Worm (Caenorhabditis elegans) whole organism, L4 larva: ENCODE data around the gene srh-34.
A peak's percentile ranks its signal among the peaks of the same experiment; 100 is the strongest.

Experiments used
- F10B5.3 ChIP-seq: sonication (generic microtip); optimal IDR thresholded peaks from 2 replicates; lab custom pipeline; 2016; ENCODE audit warnings: mild to moderate bottlenecking, missing genetic modification characterization, missing compliant biosample characterization
- F49E8.2 ChIP-seq: sonication (generic microtip); optimal IDR thresholded peaks from 2 replicates; lab custom pipeline; 2016; ENCODE audit warnings: missing compliant biosample characterization, mild to moderate bottlenecking, missing genetic modification characterization, borderline replicate concordance
- Y5F2A.4 ChIP-seq: fragments of 200-800 bp; sonication (Bioruptor generic); optimal IDR thresholded peaks from 2 replicates; lab custom pipeline; 2018; ENCODE audit warnings: mild to moderate bottlenecking, missing genetic modification characterization, missing compliant biosample characterization
- ZK337.2 ChIP-seq: fragments of 200-800 bp; sonication (Bioruptor generic); IDR thresholded peaks from 2 replicates; pipeline ENCODE4 v1.3.6; 2022; ENCODE audit warnings: missing genetic modification reagents, missing genetic modification characterization, missing compliant biosample characterization
- ZK546.5 ChIP-seq, 2 experiments: sonication (generic microtip); optimal IDR thresholded peaks; 2 replicates each; lab custom pipeline; 2017; ENCODE audit warnings: missing biosample characterization in 2 of 2, missing genetic modification characterization in 2 of 2
- aha-1 ChIP-seq: fragments of 150-350 bp; peaks from one replicate; lab custom pipeline; 2014; ENCODE audit warnings: missing biosample characterization, missing genetic modification characterization
- attf-4 ChIP-seq: sonication (generic microtip); optimal IDR thresholded peaks from 3 replicates; lab custom pipeline; 2017; ENCODE audit warnings: missing biosample characterization, missing genetic modification characterization
- ceh-44 ChIP-seq: fragments of 200-800 bp; sonication (Bioruptor generic); IDR thresholded peaks from 2 replicates; pipeline ENCODE4 v1.3.6; 2022; ENCODE audit warnings: missing genetic modification reagents, missing genetic modification characterization, missing compliant biosample characterization
- ctbp-1 ChIP-seq: fragments of 200-800 bp; sonication (Bioruptor generic); IDR thresholded peaks from 2 replicates; pipeline ENCODE4 v1.3.6; 2022; ENCODE audit warnings: missing genetic modification reagents, missing genetic modification characterization, missing compliant biosample characterization
- daf-16 ChIP-seq, 3 experiments: sonication (generic microtip); optimal IDR thresholded peaks; 2 replicates each; lab custom pipeline; 2016 to 2017; ENCODE audit warnings: missing genetic modification characterization in 3 of 3, missing genetic modification reagents in 3 of 3, mild to moderate bottlenecking in 2 of 3, missing compliant biosample characterization in 2 of 3, missing biosample characterization in 1 of 3, moderate library complexity in 1 of 3
- daf-19 ChIP-seq: fragments of 200-800 bp; sonication (Bioruptor generic); conservative IDR thresholded peaks from 2 replicates; pipeline ENCODE4 v1.3.6; 2022; ENCODE audit warnings: missing genetic modification characterization, missing compliant biosample characterization
- dmd-6 ChIP-seq: fragments of 200-800 bp; sonication (Bioruptor generic); IDR thresholded peaks from 2 replicates; pipeline ENCODE4 v1.3.6; 2022; ENCODE audit warnings: missing genetic modification reagents, missing genetic modification characterization, missing compliant biosample characterization
- dmd-8 ChIP-seq: fragments of 200-800 bp; sonication (Bioruptor generic); IDR thresholded peaks from 2 replicates; pipeline ENCODE4 v1.3.6; 2022; ENCODE audit warnings: missing genetic modification characterization, missing compliant biosample characterization
- dpl-1 ChIP-seq: fragments of 150-350 bp; optimal IDR thresholded peaks from 2 replicates; lab custom pipeline; 2014; ENCODE audit warnings: missing biosample characterization, missing genetic modification reagents, missing genetic modification characterization
- dve-1 ChIP-seq: sonication (generic microtip); optimal IDR thresholded peaks from 2 replicates; lab custom pipeline; 2017; ENCODE audit warnings: antibody characterized with exemption, mild to moderate bottlenecking, missing genetic modification characterization, missing compliant biosample characterization; ENCODE audit not compliant: insufficient read depth
- fkh-10 ChIP-seq: fragments of 150-350 bp; optimal IDR thresholded peaks from 2 replicates; lab custom pipeline; 2014; ENCODE audit warnings: missing biosample characterization, missing genetic modification reagents, missing genetic modification characterization
- fos-1 ChIP-seq: fragments of 150-350 bp; optimal IDR thresholded peaks from 2 replicates; lab custom pipeline; 2014; ENCODE audit warnings: missing biosample characterization, missing genetic modification characterization
- hlh-11 ChIP-seq: fragments of 200-800 bp; sonication (Bioruptor generic); optimal IDR thresholded peaks from 2 replicates; lab custom pipeline; 2018; ENCODE audit warnings: mild to moderate bottlenecking, missing genetic modification characterization, missing compliant biosample characterization
- hlh-30 ChIP-seq: sonication (generic microtip); optimal IDR thresholded peaks from 2 replicates; lab custom pipeline; 2017; ENCODE audit warnings: antibody characterized with exemption, mild to moderate bottlenecking, missing genetic modification characterization, missing compliant biosample characterization; ENCODE audit not compliant: insufficient read depth
- lin-13 ChIP-seq: fragments of 150-350 bp; optimal IDR thresholded peaks from 2 replicates; lab custom pipeline; 2014; ENCODE audit warnings: missing biosample characterization, missing genetic modification reagents, missing genetic modification characterization
- lin-39 ChIP-seq: fragments of 150-350 bp; optimal IDR thresholded peaks from 2 replicates; lab custom pipeline; 2014; ENCODE audit warnings: missing biosample characterization, missing genetic modification reagents, missing genetic modification characterization
- lsy-2 ChIP-seq, 2 experiments: fragments of 150-350 bp in 1 of 2; sonication (generic microtip) in 1 of 2; optimal IDR thresholded peaks; 2 replicates each; lab custom pipeline; 2014 to 2017; ENCODE audit warnings: missing biosample characterization in 2 of 2, missing genetic modification characterization in 2 of 2
- mdl-1 ChIP-seq, 2 experiments: fragments of 150-350 bp in 1 of 2; sonication (generic microtip) in 1 of 2; optimal IDR thresholded peaks; 2 replicates each; lab custom pipeline; 2014 to 2017; ENCODE audit warnings: missing biosample characterization in 2 of 2, missing genetic modification characterization in 2 of 2
- mep-1 ChIP-seq: fragments of 150-350 bp; sonication (generic microtip); optimal IDR thresholded peaks from 3 replicates; lab custom pipeline; 2014; ENCODE audit warnings: missing biosample characterization, missing genetic modification characterization
- mes-2 ChIP-seq: sonication (generic microtip); optimal IDR thresholded peaks from 2 replicates; lab custom pipeline; 2016; ENCODE audit warnings: missing genotype, mild to moderate bottlenecking, missing genetic modification characterization, missing compliant biosample characterization; ENCODE audit not compliant: poor library complexity, severe bottlenecking
- nhr-102 ChIP-seq: sonication (generic microtip); optimal IDR thresholded peaks from 2 replicates; lab custom pipeline; 2016; ENCODE audit warnings: mild to moderate bottlenecking, missing genetic modification characterization, moderate library complexity, missing compliant biosample characterization
- nhr-111 ChIP-seq: fragments of 200-800 bp; sonication (Bioruptor generic); optimal IDR thresholded peaks from 2 replicates; lab custom pipeline; 2018; ENCODE audit warnings: mild to moderate bottlenecking, missing genetic modification characterization, missing compliant biosample characterization
- nhr-28 ChIP-seq: fragments of 150-350 bp; optimal IDR thresholded peaks from 2 replicates; lab custom pipeline; 2014; ENCODE audit warnings: missing biosample characterization, missing genetic modification characterization
- nhr-48 ChIP-seq: sonication (generic microtip); optimal IDR thresholded peaks from 2 replicates; lab custom pipeline; 2016; ENCODE audit warnings: mild to moderate bottlenecking, missing genetic modification characterization, missing compliant biosample characterization
- nhr-77 ChIP-seq: fragments of 150-350 bp; optimal IDR thresholded peaks from 2 replicates; lab custom pipeline; 2014; ENCODE audit warnings: missing biosample characterization, missing genetic modification characterization
- pha-4 ChIP-seq, 2 experiments: fragments of 150-350 bp in 1 of 2; fragments of 200-800 bp in 1 of 2; sonication (Bioruptor generic) in 1 of 2; IDR thresholded peaks in 1 of 2; optimal IDR thresholded peaks in 1 of 2; 2 replicates each; pipeline versions ENCODE4 v1.3.6 to Lab custom; 2014 to 2022; ENCODE audit warnings: missing genetic modification characterization in 2 of 2, missing genetic modification reagents in 2 of 2, missing biosample characterization in 1 of 2, missing compliant biosample characterization in 1 of 2
- php-3 ChIP-seq: fragments of 200-800 bp; sonication (Bioruptor generic); IDR thresholded peaks from 2 replicates; pipeline ENCODE4 v1.3.6; 2022; ENCODE audit warnings: missing genetic modification reagents, missing genetic modification characterization, missing compliant biosample characterization
- pqm-1 ChIP-seq: sonication (generic microtip); optimal IDR thresholded peaks from 2 replicates; lab custom pipeline; 2017; ENCODE audit warnings: missing biosample characterization, missing genetic modification characterization
- rbr-2 ChIP-seq: sonication (generic microtip); optimal IDR thresholded peaks from 2 replicates; lab custom pipeline; 2016; ENCODE audit warnings: missing genotype, missing genetic modification characterization, missing compliant biosample characterization
- skn-1 ChIP-seq: fragments of 150-350 bp; optimal IDR thresholded peaks from 2 replicates; lab custom pipeline; 2014; ENCODE audit warnings: missing biosample characterization, missing genetic modification characterization
- snpc-1.2 ChIP-seq: fragments of 200-800 bp; sonication (Bioruptor generic); IDR thresholded peaks from 2 replicates; pipeline ENCODE4 v1.3.6; 2022; ENCODE audit warnings: missing genetic modification reagents, missing genetic modification characterization, missing compliant biosample characterization
- tag-97 ChIP-seq: fragments of 200-800 bp; sonication (Bioruptor generic); IDR thresholded peaks from 2 replicates; pipeline ENCODE4 v1.3.6; 2022; ENCODE audit warnings: missing genetic modification characterization, missing compliant biosample characterization
- unc-62 ChIP-seq, 3 experiments: fragments of 150-350 bp in 1 of 3; sonication (generic microtip); optimal IDR thresholded peaks in 2 of 3; peaks in 1 of 3; 1 replicate in 1 of 3; 2 replicates in 2 of 3; lab custom pipeline; 2014 to 2017; ENCODE audit warnings: missing biosample characterization in 3 of 3, missing genetic modification characterization in 3 of 3, missing genetic modification reagents in 3 of 3, missing genotype in 1 of 3
- zag-1 ChIP-seq: fragments of 150-350 bp; optimal IDR thresholded peaks from 2 replicates; lab custom pipeline; 2014; ENCODE audit warnings: missing biosample characterization, missing genetic modification characterization
- zip-11 ChIP-seq: fragments of 200-800 bp; sonication (Bioruptor generic); IDR thresholded peaks from 2 replicates; pipeline ENCODE4 v1.3.6; 2022; ENCODE audit warnings: missing genetic modification characterization, missing compliant biosample characterization
- ztf-7 ChIP-seq: fragments of 150-350 bp; optimal IDR thresholded peaks from 2 replicates; lab custom pipeline; 2014; ENCODE audit warnings: missing biosample characterization, missing genetic modification characterization

The srh-34 gene

DNA sequence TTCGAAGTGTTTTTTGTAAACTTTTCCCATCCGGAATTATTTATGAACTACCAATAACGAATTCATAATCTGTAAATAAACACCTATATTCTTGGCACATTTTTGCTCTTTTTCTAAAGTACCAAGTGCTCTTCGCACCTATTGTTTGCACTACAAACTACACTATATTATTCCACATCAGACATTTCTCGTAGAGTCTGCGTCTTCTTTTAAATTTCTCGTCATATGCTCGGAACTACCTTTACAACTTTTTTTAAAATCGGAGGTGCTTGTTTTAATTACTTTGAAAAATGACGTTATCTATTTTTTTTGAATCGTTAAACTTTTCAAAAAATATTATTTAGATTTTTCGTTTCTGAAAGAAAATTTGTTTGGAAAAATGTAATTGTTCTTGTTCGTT lies 18.3 kb upstream of the srh-34 start, which contains the start of gene nhr-201:
TSS of gene nhr-201 (plus strand) at position 29 of the 400 bp plus-strand sequence.
- TF ChIP-seq nhr-28 (tag; lab: Kevin White, UChicago) (peak; percentile 95), hlh-30 (tag; lab: Kevin White, UChicago) (peak; percentile 59), aha-1 (tag; lab: Kevin White, UChicago) (no peak), daf-16 (GFP tag; optimal IDR thresholded peaks at IDR 0.05; lab: Kevin White, UChicago) (no peak), daf-16 (tag; optimal IDR thresholded peaks at IDR 0.05; lab: Kevin White, UChicago) (peak; percentile 60), attf-4 (no peak), snpc-1.2 (GFP tag; lab: Robert Waterston, UW) (no peak), mep-1 (peak; percentile 18), ZK337.2 (GFP tag; lab: Robert Waterston, UW) (no peak), lsy-2 (tag; optimal IDR thresholded peaks at IDR 0.05; lab: Kevin White, UChicago) (peak in 1 of 2 experiments; percentile 25), nhr-48 (tag; lab: Kevin White, UChicago) (peak; percentile 3), ceh-44 (GFP tag; lab: Robert Waterston, UW) (no peak), dmd-6 (GFP tag; lab: Robert Waterston, UW) (peak; percentile 46; the same call in 1 of the 2 replicates), dve-1 (tag; lab: Kevin White, UChicago) (peak; percentile 64), skn-1 (tag; lab: Kevin White, UChicago) (no peak)

ce11 chrV:462263-462662 lies 15.8 kb upstream of the srh-34 start, which contains the start of gene nhr-202:
TSS of gene nhr-202 (plus strand) at chrV:462588.
- TF ChIP-seq nhr-28 (tag; lab: Kevin White, UChicago) (peak; percentile 100), mep-1 (peak; percentile 32), hlh-11 (tag; lab: Kevin White, UChicago) (peak; percentile 47), nhr-111 (GFP tag; lab: Kevin White, UChicago) (no peak), ztf-7 (tag; lab: Kevin White, UChicago) (peak; percentile 76), dve-1 (tag; lab: Kevin White, UChicago) (peak; percentile 58), pha-4 (GFP tag; IDR thresholded peaks at IDR 0.05; lab: Robert Waterston, UW) (no peak), pha-4 (tag; optimal IDR thresholded peaks at IDR 0.05; lab: Kevin White, UChicago) (no peak), nhr-102 (tag; lab: Kevin White, UChicago) (peak; percentile 43), lsy-2 (tag; optimal IDR thresholded peaks at IDR 0.05; lab: Kevin White, UChicago) (peak in 1 of 2 experiments; percentile 16), nhr-77 (tag; lab: Kevin White, UChicago) (peak; percentile 86), pqm-1 (tag; lab: Kevin White, UChicago) (peak; percentile 24), hlh-30 (tag; lab: Kevin White, UChicago) (peak; percentile 12), unc-62 (GFP tag; optimal IDR thresholded peaks at IDR 0.05 in 1 of 2; lab: Kevin White, UChicago) (no peak), unc-62 (tag; optimal IDR thresholded peaks at IDR 0.05; lab: Kevin White, UChicago) (no peak), daf-16 (GFP tag; optimal IDR thresholded peaks at IDR 0.05; lab: Kevin White, UChicago) (no peak), daf-16 (tag; optimal IDR thresholded peaks at IDR 0.05; lab: Kevin White, UChicago) (peak; percentile 59), Y5F2A.4 (no peak), nhr-48 (tag; lab: Kevin White, UChicago) (peak; percentile 35), ZK546.5 (tag; optimal IDR thresholded peaks at IDR 0.05; lab: Kevin White, UChicago) (no peak), dmd-6 (GFP tag; lab: Robert Waterston, UW) (peak; percentile 75)
- TF ChIP-seq, all 104 proteins: peak for 13

DNA sequence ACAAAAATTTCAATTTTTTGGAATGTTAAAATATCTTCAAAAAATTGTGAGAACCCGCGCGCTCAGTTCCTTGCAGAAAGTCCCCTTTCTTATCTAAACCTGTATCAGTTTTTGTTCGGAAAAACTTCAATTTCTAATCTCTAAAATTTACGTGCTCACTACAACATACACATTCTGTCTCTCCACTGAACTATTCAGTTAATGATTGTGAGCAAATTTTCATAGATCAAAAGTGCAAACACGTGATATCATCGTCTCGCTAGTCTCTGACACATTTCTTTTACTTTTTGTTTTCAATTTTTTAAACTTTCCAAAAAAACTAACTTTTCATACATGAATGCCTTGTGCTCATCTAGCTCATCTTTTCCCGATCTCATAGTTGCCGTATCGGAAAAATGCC lies 13.0 kb upstream of the srh-34 start, which contains the start of gene nhr-203:
TSS of gene nhr-203 (plus strand) at position 332 of the 400 bp plus-strand sequence.
- TF ChIP-seq F10B5.3 (tag; lab: Kevin White, UChicago) (no peak), fos-1 (tag; lab: Kevin White, UChicago) (no peak), mdl-1 (tag; optimal IDR thresholded peaks at IDR 0.05; lab: Kevin White, UChicago) (no peak), pha-4 (GFP tag; IDR thresholded peaks at IDR 0.05; lab: Robert Waterston, UW) (no peak), pha-4 (tag; optimal IDR thresholded peaks at IDR 0.05; lab: Kevin White, UChicago) (no peak), dmd-8 (GFP tag; lab: Robert Waterston, UW) (no peak), F49E8.2 (no peak), dve-1 (tag; lab: Kevin White, UChicago) (peak; percentile 80), tag-97 (GFP tag; lab: Robert Waterston, UW) (no peak), dpl-1 (GFP tag; lab: Kevin White, UChicago) (no peak), ztf-7 (tag; lab: Kevin White, UChicago) (no peak), lin-13 (GFP tag; lab: Kevin White, UChicago) (no peak), daf-19 (GFP tag; lab: Robert Waterston, UW) (no peak), nhr-28 (tag; lab: Kevin White, UChicago) (peak; percentile 99), hlh-30 (tag; lab: Kevin White, UChicago) (peak; percentile 60), ctbp-1 (no peak), pqm-1 (tag; lab: Kevin White, UChicago) (peak; percentile 62), zag-1 (tag; lab: Kevin White, UChicago) (no peak), ZK546.5 (tag; optimal IDR thresholded peaks at IDR 0.05; lab: Kevin White, UChicago) (no peak), fkh-10 (no peak), daf-16 (GFP tag; optimal IDR thresholded peaks at IDR 0.05; lab: Kevin White, UChicago) (no peak), daf-16 (tag; optimal IDR thresholded peaks at IDR 0.05; lab: Kevin White, UChicago) (peak; percentile 81), lin-39 (no peak), mes-2 (tag; lab: Kevin White, UChicago) (peak; percentile 39), rbr-2 (no peak), snpc-1.2 (GFP tag; lab: Robert Waterston, UW) (no peak), php-3 (GFP tag; lab: Robert Waterston, UW) (peak; percentile 76), zip-11 (GFP tag; lab: Robert Waterston, UW) (no peak)
